Worm (Caenorhabditis elegans) whole organism, early embryonic: ENCODE measurements around the gene cal-8.

Experiments
- B0310.2 ChIP-seq: sonication (generic microtip); optimal IDR thresholded peaks from 2 replicates; lab custom pipeline; 2016; ENCODE audit warnings: mild to moderate bottlenecking, missing genetic modification characterization, missing compliant biosample characterization
- F13C5.2 ChIP-seq: sonication (generic microtip); optimal IDR thresholded peaks from 2 replicates; lab custom pipeline; 2017; ENCODE audit warnings: mild to moderate bottlenecking, missing genetic modification characterization, inconsistent platforms, missing compliant biosample characterization
- aly-1 ChIP-seq: sonication (generic microtip); optimal IDR thresholded peaks from 2 replicates; lab custom pipeline; 2016; ENCODE audit warnings: missing genetic modification characterization, missing compliant biosample characterization
- ama-1 ChIP-seq: fragments of 150-350 bp; optimal IDR thresholded peaks from 2 replicates; lab custom pipeline; 2014
- ceh-13 ChIP-seq: fragments of 200-800 bp; sonication (Bioruptor generic); optimal IDR thresholded peaks from 2 replicates; lab custom pipeline; 2018; ENCODE audit warnings: mild to moderate bottlenecking, missing genetic modification characterization, missing compliant biosample characterization
- ceh-36 ChIP-seq: sonication (generic microtip); optimal IDR thresholded peaks from 2 replicates; lab custom pipeline; 2016; ENCODE audit warnings: missing genetic modification characterization, inconsistent platforms, missing compliant biosample characterization
- ets-7 ChIP-seq: sonication (generic microtip); optimal IDR thresholded peaks from 2 replicates; lab custom pipeline; 2016; ENCODE audit warnings: missing genotype, missing genetic modification characterization, missing compliant biosample characterization
- flt-1 ChIP-seq: fragments of 200-800 bp; sonication (Bioruptor generic); IDR thresholded peaks from 2 replicates; pipeline ENCODE4 v1.3.6; 2022; ENCODE audit warnings: missing genetic modification characterization, missing compliant biosample characterization
- hmbx-1 ChIP-seq: sonication (generic microtip); optimal IDR thresholded peaks from 2 replicates; lab custom pipeline; 2016; ENCODE audit warnings: mild to moderate bottlenecking, missing genetic modification characterization, missing compliant biosample characterization
- hmg-4 ChIP-seq: fragments of 200-800 bp; sonication (Bioruptor generic); optimal IDR thresholded peaks from 2 replicates; lab custom pipeline; 2018; ENCODE audit warnings: mild to moderate bottlenecking, missing genetic modification characterization, missing compliant biosample characterization
- hnd-1 ChIP-seq: sonication (generic microtip); optimal IDR thresholded peaks from 2 replicates; lab custom pipeline; 2016; ENCODE audit warnings: missing genetic modification characterization, missing compliant biosample characterization
- pes-1 ChIP-seq: fragments of 200-800 bp; sonication (Bioruptor generic); IDR thresholded peaks from 2 replicates; pipeline ENCODE4 v1.3.6; 2022; ENCODE audit warnings: missing genetic modification reagents, missing genetic modification characterization, missing compliant biosample characterization
- scrt-1 ChIP-seq: fragments of 200-800 bp; sonication (Bioruptor generic); IDR thresholded peaks from 2 replicates; pipeline ENCODE4 v1.3.6; 2022; ENCODE audit warnings: missing genetic modification characterization, missing compliant biosample characterization
- sea-1 ChIP-seq: fragments of 200-800 bp; sonication (Bioruptor generic); conservative IDR thresholded peaks from 2 replicates; pipeline ENCODE4 v1.3.6; 2022; ENCODE audit warnings: missing genetic modification characterization, missing compliant biosample characterization
- tbx-11 ChIP-seq: fragments of 200-800 bp; sonication (Bioruptor generic); IDR thresholded peaks from 2 replicates; pipeline ENCODE4 v1.3.6; 2022; ENCODE audit warnings: missing genetic modification characterization, missing compliant biosample characterization
- tbx-37 ChIP-seq: fragments of 200-800 bp; sonication (Bioruptor generic); conservative IDR thresholded peaks from 2 replicates; pipeline ENCODE4 v1.3.6; 2022; ENCODE audit warnings: missing genetic modification reagents, missing genetic modification characterization, missing compliant biosample characterization
- tra-4 ChIP-seq: sonication (generic microtip); optimal IDR thresholded peaks from 2 replicates; lab custom pipeline; 2017; ENCODE audit warnings: missing genetic modification characterization, missing compliant biosample characterization

The cal-8 gene

DNA sequence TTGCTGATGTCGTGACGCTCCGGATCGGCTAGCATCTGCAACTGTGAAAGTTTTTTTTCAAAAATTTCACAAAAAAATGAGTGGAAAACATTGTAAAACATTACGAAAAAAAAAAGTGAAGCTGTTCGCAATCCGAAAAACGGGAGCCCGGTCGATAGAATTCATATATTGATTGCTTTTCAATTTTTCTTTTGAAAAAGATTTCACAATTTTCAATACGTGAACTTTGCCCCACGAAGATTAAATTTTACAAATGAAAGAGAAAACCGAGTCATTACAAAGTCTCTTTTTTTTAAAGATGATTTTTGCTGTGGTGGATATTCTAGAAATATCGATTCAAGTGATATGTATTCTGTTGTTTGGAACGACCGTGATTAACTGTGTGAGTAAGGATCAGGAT, 12.6 kb upstream of the cal-8 start, which contains the start of gene F12A10.6:
Gene F12A10.6, minus strand, starts transcription at position 101 of the 400 bp plus-strand sequence.
- no peak for TF ChIP-seq tbx-37 (GFP tag; lab: Robert Waterston, UW)
- no peak for TF ChIP-seq hnd-1 (tag; lab: Kevin White, UChicago)
- no peak for TF ChIP-seq ceh-36
- TF ChIP-seq tbx-11 (GFP tag; lab: Robert Waterston, UW): no peak
- no peak for TF ChIP-seq sea-1 (GFP tag; lab: Robert Waterston, UW)
- TF ChIP-seq ceh-13: no peak
- no peak for TF ChIP-seq ets-7 (tag; lab: Kevin White, UChicago)
- no peak for TF ChIP-seq scrt-1 (GFP tag; lab: Robert Waterston, UW)
- TF ChIP-seq tra-4 (tag; lab: Kevin White, UChicago): no peak
- no peak for TF ChIP-seq F13C5.2
- no peak for TF ChIP-seq B0310.2 (tag; lab: Kevin White, UChicago)
- TF ChIP-seq ama-1 (lab: Kevin White, UChicago): no peak

- no peak for TF ChIP-seq hmbx-1
- TF ChIP-seq ceh-36: no peak
- no peak for TF ChIP-seq ama-1 (lab: Kevin White, UChicago)
- no peak for TF ChIP-seq tbx-37 (GFP tag; lab: Robert Waterston, UW)
- TF ChIP-seq pes-1 (GFP tag; lab: Robert Waterston, UW): no peak
- TF ChIP-seq hnd-1 (tag; lab: Kevin White, UChicago): no peak
These were observed 6.0 kb upstream of the cal-8 start, which contains the start of gene nep-5 for ce11 chrII:5487844-5488243. TSS of gene nep-5 (plus strand) at chrII:5488144.

- TF ChIP-seq ama-1 (lab: Kevin White, UChicago) (no peak), tbx-37 (GFP tag; lab: Robert Waterston, UW) (no peak), B0310.2 (tag; lab: Kevin White, UChicago) (no peak), pes-1 (GFP tag; lab: Robert Waterston, UW) (no peak), hmbx-1 (no peak), tra-4 (tag; lab: Kevin White, UChicago) (no peak), ceh-36 (no peak), aly-1 (no peak), F13C5.2 (no peak), ets-7 (tag; lab: Kevin White, UChicago) (no peak), scrt-1 (GFP tag; lab: Robert Waterston, UW) (no peak), flt-1 (no peak), hmg-4 (GFP tag; lab: Kevin White, UChicago) (no peak), sea-1 (GFP tag; lab: Robert Waterston, UW) (no peak), hnd-1 (tag; lab: Kevin White, UChicago) (no peak), tbx-11 (GFP tag; lab: Robert Waterston, UW) (no peak), ceh-13 (no peak)
These were observed 3.5 kb downstream of the cal-8 start, which contains the start of gene F56D1.1 for ce11 chrII:5478318-5478717. TSS of gene F56D1.1 (plus strand) at chrII:5478618.

DNA sequence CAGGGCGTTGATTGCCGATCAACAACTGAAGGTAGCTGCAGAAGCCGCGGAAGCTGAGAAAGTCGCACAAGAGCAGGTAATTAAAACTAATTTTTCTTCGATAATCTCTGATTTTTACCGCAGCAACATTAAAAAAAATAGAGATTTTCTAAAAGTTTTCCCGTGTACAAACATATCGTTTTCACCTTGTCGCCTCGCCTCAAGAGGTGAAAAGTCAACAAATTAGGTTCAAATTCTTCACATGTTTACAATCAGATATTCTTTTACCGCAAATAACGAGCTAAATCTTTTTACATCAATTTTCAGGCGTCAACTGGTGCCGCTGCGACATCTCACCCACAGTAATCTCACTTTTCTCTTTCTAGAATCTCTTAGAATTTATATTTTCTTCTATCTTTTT, 6.9 kb downstream of the cal-8 start, which contains the start of gene ilcr-2:
Gene ilcr-2, plus strand, starts transcription at position 301 of the 400 bp plus-strand sequence.
- TF ChIP-seq sea-1 (GFP tag; lab: Robert Waterston, UW): no peak
- no peak for TF ChIP-seq ama-1 (lab: Kevin White, UChicago)
- TF ChIP-seq aly-1: no peak
- TF ChIP-seq hmbx-1: no peak
- no peak for TF ChIP-seq pes-1 (GFP tag; lab: Robert Waterston, UW)
- no peak for TF ChIP-seq ets-7 (tag; lab: Kevin White, UChicago)
- TF ChIP-seq flt-1: no peak
- TF ChIP-seq tra-4 (tag; lab: Kevin White, UChicago): no peak
- no peak for TF ChIP-seq hmg-4 (GFP tag; lab: Kevin White, UChicago)
- no peak for TF ChIP-seq scrt-1 (GFP tag; lab: Robert Waterston, UW)
- TF ChIP-seq ceh-36: no peak
- no peak for TF ChIP-seq hnd-1 (tag; lab: Kevin White, UChicago)
- no peak for TF ChIP-seq ceh-13
- TF ChIP-seq B0310.2 (tag; lab: Kevin White, UChicago): no peak
- no peak for TF ChIP-seq F13C5.2
- TF ChIP-seq tbx-11 (GFP tag; lab: Robert Waterston, UW): no peak
- TF ChIP-seq tbx-37 (GFP tag; lab: Robert Waterston, UW): no peak

DNA sequence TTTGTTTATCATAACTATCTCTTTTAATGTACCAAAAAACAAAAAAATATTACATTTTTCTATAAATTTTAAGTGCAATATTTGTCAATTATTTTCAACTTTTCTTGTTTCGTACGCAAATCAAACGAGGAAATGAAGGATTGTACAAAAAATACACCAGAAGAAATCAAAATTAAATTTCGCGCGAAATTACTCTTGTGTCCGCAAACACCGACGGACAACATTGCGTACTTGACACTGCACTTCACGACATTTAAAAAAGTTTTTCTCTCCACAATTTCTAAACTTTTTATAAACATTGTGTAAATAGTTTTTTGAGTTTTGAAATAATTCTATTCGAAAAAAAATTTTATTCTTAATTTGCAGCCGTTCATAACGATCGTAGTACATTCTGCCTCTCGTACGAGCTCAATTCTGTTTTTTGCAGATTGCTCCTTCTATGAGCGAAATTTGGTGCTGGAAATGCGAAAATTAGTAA, 7.9 kb downstream of the cal-8 start, which contains the start of gene mrps-16:
Gene mrps-16, plus strand, starts transcription at position 428 of the 478 bp plus-strand sequence.
- TF ChIP-seq pes-1 (GFP tag; lab: Robert Waterston, UW) (0 out of 2 replicates have a peak, but pooled peaks have one; percentile 25), scrt-1 (GFP tag; lab: Robert Waterston, UW) (no peak), F13C5.2 (peak; percentile 68)

DNA sequence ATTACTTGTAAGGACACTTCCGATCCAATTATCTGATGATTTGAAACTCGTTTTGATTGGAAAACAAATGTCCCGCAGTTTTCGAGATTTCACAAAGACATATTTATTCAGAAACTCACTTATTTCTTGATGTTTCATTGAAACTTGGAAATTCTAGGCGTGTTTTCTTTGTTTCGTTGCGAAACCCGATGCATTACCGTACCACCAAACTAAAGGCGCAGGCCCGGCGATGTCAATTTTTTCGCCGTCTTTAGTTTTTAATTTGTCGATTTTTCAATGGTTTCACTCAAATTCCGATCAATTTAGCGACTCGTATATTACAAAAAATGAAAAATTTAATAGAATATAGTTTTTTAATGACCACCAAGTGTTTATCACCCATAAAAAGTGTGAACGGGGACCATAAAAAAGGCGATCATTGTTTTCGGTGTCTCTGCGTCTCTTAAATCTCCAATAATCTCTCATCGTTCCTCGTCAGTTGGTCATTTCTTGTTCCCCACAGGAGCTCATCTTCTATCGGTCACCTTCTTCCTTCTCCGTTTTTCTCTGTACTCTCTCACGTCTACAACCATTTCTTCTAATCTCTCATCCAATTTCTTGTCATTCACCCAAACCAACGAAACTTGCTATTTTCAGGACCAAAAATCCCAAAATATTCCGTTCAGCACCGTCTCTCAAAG, 16.0 kb downstream of the cal-8 start, which contains the start of gene clr-1:
Gene clr-1, plus strand, starts transcription at position 630 of the 680 bp plus-strand sequence.
- no peak for TF ChIP-seq scrt-1 (GFP tag; lab: Robert Waterston, UW)
- no peak for TF ChIP-seq F13C5.2
- TF ChIP-seq ceh-36: no peak
- TF ChIP-seq tbx-11 (GFP tag; lab: Robert Waterston, UW): no peak

DNA sequence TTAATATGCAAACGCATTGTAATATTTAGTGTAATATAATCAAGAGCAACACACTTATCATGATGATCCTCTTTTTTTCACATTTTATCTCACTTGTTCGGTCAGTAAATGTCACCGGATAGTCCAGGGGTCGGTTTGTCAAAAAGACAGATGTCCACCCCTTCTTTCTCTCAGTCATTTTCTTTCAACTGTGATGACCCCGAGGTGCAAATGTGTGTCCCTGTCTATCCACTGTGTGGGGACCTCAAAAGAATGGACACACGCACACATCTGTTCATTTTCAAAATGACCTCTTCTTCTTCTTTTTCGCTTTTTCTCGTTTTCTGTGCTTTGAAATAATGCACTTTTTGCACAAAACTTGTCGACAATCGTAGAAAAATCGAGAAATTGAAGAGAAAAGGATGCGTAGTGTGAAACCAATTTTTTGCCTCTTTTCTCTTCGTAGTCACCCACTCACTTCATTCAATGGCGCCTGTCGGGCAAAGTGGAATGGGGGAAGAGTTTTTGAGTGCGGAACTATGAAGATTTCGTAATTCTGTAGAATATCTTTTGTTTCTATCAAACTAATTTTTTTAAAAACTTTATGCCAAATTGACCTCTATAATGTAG, 18.0 kb downstream of the cal-8 start:
- TF ChIP-seq F13C5.2 (peak; percentile 5), tbx-11 (GFP tag; lab: Robert Waterston, UW) (no peak), tbx-37 (GFP tag; lab: Robert Waterston, UW) (0 out of 2 replicates have a peak, but pooled peaks have one; percentile 10), hmg-4 (GFP tag; lab: Kevin White, UChicago) (peak; percentile 47)
